Worm (Caenorhabditis elegans) whole organism, late embryonic: Measurements from ENCODE around the gene irld-12.

Experiments
- C08G9.2 ChIP-seq: sonication (generic microtip); optimal IDR thresholded peaks from 2 replicates; lab custom pipeline; 2016; ENCODE audit warnings: mild to moderate bottlenecking, missing genetic modification characterization, moderate library complexity, missing compliant biosample characterization
- C38D4.7 ChIP-seq: fragments of 200-800 bp; sonication (Bioruptor generic); optimal IDR thresholded peaks from 2 replicates; lab custom pipeline; 2018; ENCODE audit warnings: mild to moderate bottlenecking, missing genetic modification characterization, moderate library complexity, missing compliant biosample characterization
- K02D7.2 ChIP-seq: sonication (generic microtip); optimal IDR thresholded peaks from 2 replicates; lab custom pipeline; 2017; ENCODE audit warnings: mild to moderate bottlenecking, missing genetic modification characterization, missing compliant biosample characterization
- K09A11.1 ChIP-seq: sonication (generic microtip); optimal IDR thresholded peaks from 2 replicates; lab custom pipeline; 2017; ENCODE audit warnings: antibody characterized with exemption, mild to moderate bottlenecking, missing genetic modification characterization, missing compliant biosample characterization; ENCODE audit not compliant: insufficient read depth
- ahr-1 ChIP-seq: sonication (generic microtip); optimal IDR thresholded peaks from 2 replicates; lab custom pipeline; 2016; ENCODE audit warnings: missing genetic modification characterization, missing compliant biosample characterization
- ama-1 ChIP-seq: fragments of 150-350 bp; optimal IDR thresholded peaks from 2 replicates; lab custom pipeline; 2014
- ceh-14 ChIP-seq: sonication (generic microtip); optimal IDR thresholded peaks from 2 replicates; lab custom pipeline; 2016; ENCODE audit warnings: missing genotype, missing genetic modification characterization, missing compliant biosample characterization
- ceh-18 ChIP-seq: sonication (generic microtip); optimal IDR thresholded peaks from 2 replicates; lab custom pipeline; 2016; ENCODE audit warnings: missing genetic modification characterization, missing compliant biosample characterization
- ceh-19 ChIP-seq: fragments of 200-800 bp; sonication (Bioruptor generic); optimal IDR thresholded peaks from 2 replicates; lab custom pipeline; 2018; ENCODE audit warnings: mild to moderate bottlenecking, missing genetic modification characterization, missing compliant biosample characterization
- ceh-2 ChIP-seq: sonication (generic microtip); optimal IDR thresholded peaks from 2 replicates; lab custom pipeline; 2016; ENCODE audit warnings: missing genotype, missing genetic modification characterization, missing compliant biosample characterization
- ceh-30 ChIP-seq: fragments of 150-350 bp; optimal IDR thresholded peaks from 2 replicates; lab custom pipeline; 2014; ENCODE audit warnings: missing biosample characterization, missing genetic modification characterization
- ceh-31 ChIP-seq: sonication (generic microtip); optimal IDR thresholded peaks from 2 replicates; lab custom pipeline; 2016; ENCODE audit warnings: missing genetic modification characterization, missing compliant biosample characterization
- ceh-48 ChIP-seq: sonication (generic microtip); optimal IDR thresholded peaks from 2 replicates; lab custom pipeline; 2016; ENCODE audit warnings: missing genetic modification characterization, inconsistent platforms, missing compliant biosample characterization
- ceh-6 ChIP-seq: fragments of 200-800 bp; sonication (Bioruptor generic); optimal IDR thresholded peaks from 2 replicates; lab custom pipeline; 2018; ENCODE audit warnings: mild to moderate bottlenecking, missing genetic modification characterization, missing compliant biosample characterization
- dve-1 ChIP-seq: sonication (generic microtip); optimal IDR thresholded peaks from 2 replicates; lab custom pipeline; 2017; ENCODE audit warnings: antibody characterized with exemption, mild to moderate bottlenecking, missing genetic modification characterization, missing compliant biosample characterization
- elt-2 ChIP-seq: sonication (generic microtip); optimal IDR thresholded peaks from 2 replicates; lab custom pipeline; 2016; ENCODE audit warnings: missing genetic modification reagents, missing genetic modification characterization, missing compliant biosample characterization
- elt-4 ChIP-seq: sonication (generic microtip); optimal IDR thresholded peaks from 2 replicates; lab custom pipeline; 2016; ENCODE audit warnings: missing genetic modification characterization, missing compliant biosample characterization
- ets-4 ChIP-seq: sonication (generic microtip); optimal IDR thresholded peaks from 2 replicates; lab custom pipeline; 2016; ENCODE audit warnings: missing genetic modification characterization, missing compliant biosample characterization
- eyg-1 ChIP-seq: sonication (generic microtip); optimal IDR thresholded peaks from 2 replicates; lab custom pipeline; 2016; ENCODE audit warnings: missing genotype, missing genetic modification characterization, missing compliant biosample characterization
- fax-1 ChIP-seq: sonication (generic microtip); optimal IDR thresholded peaks from 2 replicates; lab custom pipeline; 2016; ENCODE audit warnings: missing genotype, missing genetic modification characterization, missing compliant biosample characterization
- fkh-10 ChIP-seq: fragments of 150-350 bp; optimal IDR thresholded peaks from 2 replicates; lab custom pipeline; 2014; ENCODE audit warnings: missing biosample characterization, missing genetic modification reagents, missing genetic modification characterization
- fkh-6 ChIP-seq: sonication (generic microtip); optimal IDR thresholded peaks from 2 replicates; lab custom pipeline; 2016; ENCODE audit warnings: missing genetic modification characterization, missing compliant biosample characterization
- hlh-15 ChIP-seq: sonication (generic microtip); optimal IDR thresholded peaks from 2 replicates; lab custom pipeline; 2016; ENCODE audit warnings: missing genetic modification characterization, missing compliant biosample characterization
- hlh-30 ChIP-seq: sonication (generic microtip); optimal IDR thresholded peaks from 2 replicates; lab custom pipeline; 2017; ENCODE audit warnings: antibody characterized with exemption, missing genetic modification characterization, missing compliant biosample characterization; ENCODE audit not compliant: insufficient read depth
- madf-2 ChIP-seq: sonication (generic microtip); optimal IDR thresholded peaks from 2 replicates; lab custom pipeline; 2017; ENCODE audit warnings: missing genetic modification characterization, missing compliant biosample characterization
- mec-3 ChIP-seq: sonication (generic microtip); optimal IDR thresholded peaks from 2 replicates; lab custom pipeline; 2016; ENCODE audit warnings: borderline replicate concordance, missing genetic modification characterization, missing compliant biosample characterization
- nfya-1 ChIP-seq: sonication (generic microtip); optimal IDR thresholded peaks from 2 replicates; lab custom pipeline; 2017; ENCODE audit warnings: missing genetic modification characterization, mild to moderate bottlenecking, missing compliant biosample characterization, antibody characterized with exemption, moderate library complexity
- nhr-11 ChIP-seq: fragments of 150-350 bp; optimal IDR thresholded peaks from 2 replicates; lab custom pipeline; 2014; ENCODE audit warnings: missing biosample characterization, missing genetic modification characterization
- nhr-232 ChIP-seq: sonication (generic microtip); optimal IDR thresholded peaks from 2 replicates; lab custom pipeline; 2016; ENCODE audit warnings: missing genetic modification characterization, missing compliant biosample characterization
- npax-4 ChIP-seq: sonication (generic microtip); optimal IDR thresholded peaks from 2 replicates; lab custom pipeline; 2016; ENCODE audit warnings: missing genetic modification characterization, missing compliant biosample characterization
- pha-4 ChIP-seq: fragments of 150-350 bp; optimal IDR thresholded peaks from 2 replicates; lab custom pipeline; 2018; ENCODE audit warnings: missing biosample characterization, missing genetic modification reagents, missing genetic modification characterization
- pqm-1 ChIP-seq: sonication (generic microtip); optimal IDR thresholded peaks from 2 replicates; lab custom pipeline; 2016; ENCODE audit warnings: missing genetic modification characterization, missing compliant biosample characterization
- ref-2 ChIP-seq: sonication (generic microtip); optimal IDR thresholded peaks from 2 replicates; lab custom pipeline; 2016; ENCODE audit warnings: missing genetic modification characterization, missing compliant biosample characterization
- sdc-2 ChIP-seq: sonication (generic microtip); optimal IDR thresholded peaks from 2 replicates; lab custom pipeline; 2016; ENCODE audit warnings: missing genotype, missing genetic modification characterization, missing compliant biosample characterization
- sox-2 ChIP-seq: fragments of 200-800 bp; sonication (Bioruptor generic); IDR thresholded peaks from 2 replicates; pipeline ENCODE4 v1.3.6; 2022; ENCODE audit warnings: missing genetic modification reagents, missing genetic modification characterization, missing compliant biosample characterization
- tbx-2 ChIP-seq: sonication (generic microtip); optimal IDR thresholded peaks from 2 replicates; lab custom pipeline; 2016; ENCODE audit warnings: missing genetic modification characterization, missing compliant biosample characterization
- ttx-3 ChIP-seq: sonication (generic microtip); optimal IDR thresholded peaks from 2 replicates; lab custom pipeline; 2016; ENCODE audit warnings: missing genetic modification reagents, missing genetic modification characterization, missing compliant biosample characterization
- unc-55 ChIP-seq: sonication (generic microtip); optimal IDR thresholded peaks from 2 replicates; lab custom pipeline; 2017; ENCODE audit warnings: missing biosample characterization, missing genetic modification reagents, missing genetic modification characterization
- zip-5 ChIP-seq: sonication (generic microtip); optimal IDR thresholded peaks from 2 replicates; lab custom pipeline; 2016; ENCODE audit warnings: missing genetic modification characterization, missing compliant biosample characterization
- ztf-16 ChIP-seq: sonication (generic microtip); optimal IDR thresholded peaks from 2 replicates; lab custom pipeline; 2017; ENCODE audit warnings: missing genetic modification characterization, missing compliant biosample characterization

The irld-12 gene

DNA sequence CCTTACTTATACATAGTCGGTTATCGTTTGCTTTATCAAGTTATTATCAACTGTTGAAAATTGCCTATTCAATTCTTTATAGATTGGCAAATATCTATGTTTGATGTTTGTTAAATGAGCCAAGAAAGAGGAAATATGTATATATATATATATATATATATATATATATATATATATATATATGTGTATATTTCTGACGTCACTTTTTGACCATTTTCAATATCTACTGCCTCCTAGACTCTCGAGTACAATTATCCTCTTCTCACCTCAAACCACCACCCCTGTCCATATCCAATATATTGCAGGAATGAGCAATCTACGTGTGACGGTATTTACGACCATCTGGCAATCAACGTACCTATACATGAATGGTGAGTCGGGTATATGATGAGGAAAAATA is 23.6 kb upstream of the irld-12 start, which contains the start of gene F59D6.1:
Gene F59D6.1 (plus strand): TSS at position 301 of the 400 bp plus-strand sequence.
- TF ChIP-seq sdc-2 (tag; lab: Kevin White, UChicago) (peak; percentile 47), elt-2 (tag; lab: Kevin White, UChicago) (no peak), pqm-1 (tag; lab: Kevin White, UChicago) (no peak), sox-2 (GFP tag; lab: Robert Waterston, UW) (no peak), madf-2 (tag; lab: Kevin White, UChicago) (no peak), hlh-15 (tag; lab: Kevin White, UChicago) (no peak), C38D4.7 (GFP tag; lab: Kevin White, UChicago) (no peak), unc-55 (GFP tag; lab: Kevin White, UChicago) (no peak), C08G9.2 (tag; lab: Kevin White, UChicago) (no peak)

DNA sequence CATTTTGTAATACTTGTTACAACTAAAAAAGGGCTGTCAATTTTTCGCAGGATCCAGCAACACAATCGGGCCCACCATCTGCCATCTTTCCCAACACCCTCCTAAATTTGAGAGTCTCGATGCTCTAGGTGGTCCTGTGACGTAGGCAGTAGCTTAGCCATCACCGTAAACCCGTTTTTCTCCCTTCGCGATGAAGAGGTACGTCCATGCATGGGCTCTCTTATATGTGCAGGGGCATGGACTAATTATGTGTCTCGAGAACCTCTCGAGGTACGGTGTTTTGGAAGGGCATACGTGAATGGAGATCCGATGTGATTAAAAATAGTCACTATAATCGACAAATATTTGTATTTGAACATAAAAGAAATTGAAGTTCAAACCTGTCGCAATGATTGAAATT is 19.7 kb upstream of the irld-12 start:
- TF ChIP-seq ets-4 (no peak), npax-4 (tag; lab: Kevin White, UChicago) (no peak), ceh-2 (tag; lab: Kevin White, UChicago) (no peak), dve-1 (tag; lab: Kevin White, UChicago) (no peak), pha-4 (no peak), sdc-2 (tag; lab: Kevin White, UChicago) (peak; percentile 94), ahr-1 (tag; lab: Kevin White, UChicago) (no peak)
- TF ChIP-seq, all 69 proteins: peak for 1

DNA sequence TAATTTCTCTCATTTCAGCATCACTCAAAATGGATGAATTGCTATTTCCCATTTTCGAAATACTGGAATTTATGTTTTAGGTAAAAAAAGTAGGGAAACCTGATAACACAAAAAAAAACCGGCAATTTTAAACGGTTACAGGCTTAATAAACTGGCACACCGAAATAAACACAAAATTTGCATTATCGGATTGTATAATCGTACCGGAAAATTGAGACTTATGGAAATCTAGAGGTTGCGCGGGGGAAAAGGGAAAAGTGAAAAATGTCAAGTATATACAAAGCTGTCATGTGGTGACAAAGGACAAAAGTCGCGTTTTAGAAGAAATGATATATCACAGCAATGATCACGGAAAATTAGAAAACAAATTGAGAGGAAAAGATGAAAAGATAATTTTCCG is 18.1 kb upstream of the irld-12 start, which contains the start of gene chpf-2:
Gene chpf-2 (minus strand): TSS at position 101 of the 400 bp plus-strand sequence.
- TF ChIP-seq ama-1 (lab: Kevin White, UChicago) (no peak), ceh-30 (tag; lab: Kevin White, UChicago) (no peak), fkh-6 (tag; lab: Kevin White, UChicago) (no peak), eyg-1 (tag; lab: Kevin White, UChicago) (no peak), ceh-14 (no peak), C08G9.2 (tag; lab: Kevin White, UChicago) (no peak), elt-4 (tag; lab: Kevin White, UChicago) (no peak), ets-4 (no peak), ttx-3 (no peak)

- no peak for TF ChIP-seq C08G9.2 (tag; lab: Kevin White, UChicago)
- TF ChIP-seq elt-4 (tag; lab: Kevin White, UChicago): no peak
- no peak for TF ChIP-seq unc-55 (GFP tag; lab: Kevin White, UChicago)
- no peak for TF ChIP-seq pqm-1 (tag; lab: Kevin White, UChicago)
- TF ChIP-seq K09A11.1 (tag; lab: Kevin White, UChicago): no peak
- TF ChIP-seq ceh-48 (tag; lab: Kevin White, UChicago): no peak
- TF ChIP-seq elt-2 (tag; lab: Kevin White, UChicago): no peak
- TF ChIP-seq ceh-18: no peak
- TF ChIP-seq mec-3 (tag; lab: Kevin White, UChicago): no peak
- TF ChIP-seq ceh-30 (tag; lab: Kevin White, UChicago): no peak
- no peak for TF ChIP-seq ceh-31 (tag; lab: Kevin White, UChicago)
- TF ChIP-seq C38D4.7 (GFP tag; lab: Kevin White, UChicago): no peak
- no peak for TF ChIP-seq ceh-19
- no peak for TF ChIP-seq zip-5
- TF ChIP-seq, all 69 proteins: peak for 0
Measured at ce11 chrV:3038058-3038457, 16.9 kb upstream of the irld-12 start.

DNA sequence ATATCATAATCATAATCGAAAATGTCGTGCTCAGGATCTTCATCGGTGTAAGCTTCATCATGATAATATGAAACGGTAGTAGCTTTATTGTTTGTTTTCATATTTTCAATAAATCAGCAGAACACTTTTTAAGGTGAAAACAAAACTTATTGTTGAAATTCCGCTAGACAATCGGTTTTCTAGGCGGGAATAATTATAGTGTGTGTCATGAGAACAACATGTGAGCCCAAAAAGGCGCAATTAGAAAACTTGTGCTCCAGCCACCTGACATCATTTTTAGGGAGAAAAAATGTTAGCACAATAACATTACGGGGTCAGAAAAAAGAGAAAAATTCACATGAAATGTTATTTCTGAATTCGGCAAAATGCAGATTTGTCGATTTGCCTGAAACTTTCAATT is 13.0 kb upstream of the irld-12 start, which contains the start of gene srw-8:
Gene srw-8 (minus strand): TSS at position 101 of the 400 bp plus-strand sequence.
- TF ChIP-seq pqm-1 (tag; lab: Kevin White, UChicago) (no peak), zip-5 (no peak)
- TF ChIP-seq, all 69 proteins: peak for 0

ce11 chrV:3032343-3032742 is 11.1 kb upstream of the irld-12 start, which contains the start of gene irld-38:
Gene irld-38, minus strand, starts transcription at chrV:3032443.
- TF ChIP-seq npax-4 (tag; lab: Kevin White, UChicago): no peak
- no peak for TF ChIP-seq nhr-232 (tag; lab: Kevin White, UChicago)
- TF ChIP-seq unc-55 (GFP tag; lab: Kevin White, UChicago): no peak
- no peak for TF ChIP-seq ceh-6 (GFP tag; lab: Kevin White, UChicago)
- TF ChIP-seq ztf-16 (tag; lab: Kevin White, UChicago): no peak
- TF ChIP-seq C38D4.7 (GFP tag; lab: Kevin White, UChicago): no peak
- no peak for TF ChIP-seq fax-1
- TF ChIP-seq ceh-14: no peak
- TF ChIP-seq hlh-30 (tag; lab: Kevin White, UChicago): no peak
- TF ChIP-seq K02D7.2: no peak
- no peak for TF ChIP-seq tbx-2 (tag; lab: Kevin White, UChicago)
- TF ChIP-seq ref-2 (tag; lab: Kevin White, UChicago): no peak
- TF ChIP-seq nhr-11: no peak
- TF ChIP-seq sox-2 (GFP tag; lab: Robert Waterston, UW): no peak
- no peak for TF ChIP-seq sdc-2 (tag; lab: Kevin White, UChicago)
- TF ChIP-seq ceh-30 (tag; lab: Kevin White, UChicago): no peak
- TF ChIP-seq nfya-1: no peak
- TF ChIP-seq fkh-10: no peak
